Worm (Caenorhabditis elegans): ENCODE results near the gene T01D1.3.

DNA sequence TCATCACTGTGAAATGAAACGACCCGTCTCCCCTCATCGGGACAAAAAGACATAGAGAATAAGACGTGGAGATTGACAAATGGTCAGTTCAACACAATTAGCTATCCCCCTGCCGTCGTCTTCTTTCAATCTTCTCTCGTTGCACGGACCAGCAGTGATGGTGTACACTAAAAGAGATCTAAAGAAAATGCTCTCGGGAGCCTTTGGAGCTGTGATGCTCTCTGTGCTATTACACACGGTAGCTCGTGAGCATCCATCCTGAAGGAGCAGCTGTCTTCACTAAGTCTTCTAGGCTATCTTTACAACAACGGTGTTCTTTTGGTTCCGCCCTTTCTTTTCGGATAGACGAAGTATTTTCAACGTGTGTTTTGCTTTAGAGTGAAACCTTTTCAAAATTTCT is 14.5 kb downstream of the T01D1.3 start:
- TF ChIP-seq attf-5 (GFP tag; optimal IDR thresholded peaks at IDR 0.05) (no peak), ztf-28 (GFP tag; IDR thresholded peaks at IDR 0.05) (no peak)

Data from whole organism, young adult.